Fruit fly (Drosophila melanogaster) whole organism, embryonic: ENCODE data around the gene CG7556.

Source experiments
- BEAF-32 ChIP-seq: fragments of 200-800 bp; sonication (Bioruptor generic); optimal IDR thresholded peaks from 3 replicates; lab custom pipeline; 2017; ENCODE audit warnings: missing biosample characterization, missing genetic modification characterization, mild to moderate bottlenecking, moderate library complexity, missing genetic modification reagents
- Bgb ChIP-seq: fragments of 200-800 bp; sonication (Bioruptor generic); IDR thresholded peaks from 2 replicates; pipeline ENCODE4 v1.3.6; 2022; ENCODE audit warnings: missing biosample characterization, missing genetic modification characterization; ENCODE audit not compliant: partially characterized antibody
- CG10462 ChIP-seq: fragments of 200-800 bp; sonication (Bioruptor generic); optimal IDR thresholded peaks from 2 replicates; lab custom pipeline; 2016; ENCODE audit warnings: missing biosample characterization, missing genetic modification characterization
- CG10565 ChIP-seq: fragments of 200-800 bp; sonication (Bioruptor generic); optimal IDR thresholded peaks from 3 replicates; lab custom pipeline; 2016; ENCODE audit warnings: missing biosample characterization, mild to moderate bottlenecking, missing genetic modification characterization
- CG13287 ChIP-seq: fragments of 200-800 bp; sonication (Bioruptor generic); IDR thresholded peaks from 2 replicates; pipeline ENCODE4 v1.3.6; 2022; ENCODE audit warnings: missing biosample characterization, missing genetic modification characterization; ENCODE audit not compliant: partially characterized antibody
- CG13624 ChIP-seq: fragments of 200-800 bp; sonication (Bioruptor generic); optimal IDR thresholded peaks from 2 replicates; lab custom pipeline; 2016; ENCODE audit warnings: missing biosample characterization, missing genetic modification characterization
- CG14050 ChIP-seq: fragments of 200-800 bp; sonication (Bioruptor generic); IDR thresholded peaks from 3 replicates; pipeline ENCODE4 v1.3.6; 2022; ENCODE audit warnings: missing biosample characterization, missing genetic modification characterization
- CG14710 ChIP-seq: fragments of 200-800 bp; sonication (Bioruptor generic); optimal IDR thresholded peaks from 3 replicates; lab custom pipeline; 2019; ENCODE audit warnings: missing biosample characterization, mild to moderate bottlenecking, missing genetic modification characterization, moderate library complexity
- CG15514 ChIP-seq: fragments of 200-800 bp; sonication (Bioruptor generic); optimal IDR thresholded peaks from 3 replicates; lab custom pipeline; 2017; ENCODE audit warnings: missing biosample characterization, missing genetic modification characterization, mild to moderate bottlenecking, moderate library complexity, missing genetic modification reagents
- CG16779 ChIP-seq: fragments of 200-800 bp; sonication (Bioruptor generic); IDR thresholded peaks from 2 replicates; pipeline ENCODE4 v1.3.6; 2022; ENCODE audit warnings: missing biosample characterization, missing genetic modification characterization
- CG16813 ChIP-seq: fragments of 200-800 bp; sonication (Bioruptor generic); IDR thresholded peaks from 3 replicates; pipeline ENCODE4 v1.3.6; 2022; ENCODE audit warnings: missing biosample characterization, missing genetic modification characterization; ENCODE audit not compliant: partially characterized antibody
- CG17328 ChIP-seq: fragments of 200-800 bp; sonication (Bioruptor generic); IDR thresholded peaks from 2 replicates; pipeline ENCODE4 v1.3.6; 2022; ENCODE audit warnings: missing biosample characterization, missing genetic modification characterization
- CG18011 ChIP-seq: fragments of 200-800 bp; sonication (Bioruptor generic); optimal IDR thresholded peaks from 2 replicates; lab custom pipeline; 2017; ENCODE audit warnings: missing biosample characterization, missing genetic modification characterization, mild to moderate bottlenecking, moderate library complexity, missing genotype
- CG2875 ChIP-seq: fragments of 200-800 bp; sonication (Bioruptor generic); optimal IDR thresholded peaks from 2 replicates; lab custom pipeline; 2017; ENCODE audit warnings: missing biosample characterization, mild to moderate bottlenecking, missing genetic modification characterization, missing genetic modification reagents
- CG33213 ChIP-seq: fragments of 200-800 bp; sonication (Bioruptor generic); optimal IDR thresholded peaks from 3 replicates; lab custom pipeline; 2016; ENCODE audit warnings: missing biosample characterization, missing genetic modification characterization
- CG4328 ChIP-seq: fragments of 200-800 bp; sonication (Bioruptor generic); optimal IDR thresholded peaks from 3 replicates; lab custom pipeline; 2017; ENCODE audit warnings: missing biosample characterization, missing genetic modification reagents, missing genetic modification characterization
- D19A ChIP-seq: fragments of 200-800 bp; optimal IDR thresholded peaks from 3 replicates; lab custom pipeline; 2019; ENCODE audit warnings: missing biosample characterization, mild to moderate bottlenecking, missing genetic modification characterization, moderate library complexity
- E2f2 ChIP-seq: fragments of 200-800 bp; sonication (Bioruptor generic); IDR thresholded peaks from 2 replicates; pipeline ENCODE4 v1.3.6; 2022; ENCODE audit warnings: missing biosample characterization, missing genetic modification characterization
- Hr78 ChIP-seq, 2 experiments: fragments of 200-800 bp in 1 of 2; fragments of >200 bp in 1 of 2; sonication (Bioruptor generic) in 1 of 2; optimal IDR thresholded peaks; 2 replicates each; lab custom pipeline; 2017 to 2019; ENCODE audit warnings: missing biosample characterization in 2 of 2, missing genetic modification characterization in 2 of 2, mild to moderate bottlenecking in 1 of 2, moderate library complexity in 1 of 2
- Kr ChIP-seq: fragments of 200-800 bp; sonication (Bioruptor generic); optimal IDR thresholded peaks from 2 replicates; lab custom pipeline; 2017; ENCODE audit warnings: missing biosample characterization, mild to moderate bottlenecking, missing genetic modification characterization
- Xrp1 ChIP-seq: fragments of 200-800 bp; sonication (Bioruptor generic); IDR thresholded peaks from 2 replicates; pipeline ENCODE4 v1.3.6; 2022; ENCODE audit warnings: missing biosample characterization, missing genetic modification characterization
- amos ChIP-seq: fragments of 200-800 bp; sonication (Bioruptor generic); IDR thresholded peaks from 2 replicates; pipeline ENCODE4 v1.3.6; 2022; ENCODE audit warnings: missing biosample characterization, missing genetic modification characterization; ENCODE audit not compliant: partially characterized antibody
- ato ChIP-seq: fragments of 200-800 bp; sonication (Bioruptor generic); IDR thresholded peaks from 2 replicates; pipeline ENCODE4 v1.3.6; 2022; ENCODE audit warnings: missing biosample characterization, missing genetic modification characterization; ENCODE audit not compliant: partially characterized antibody
- bbx ChIP-seq: fragments of 200-800 bp; sonication (Bioruptor generic); IDR thresholded peaks from 2 replicates; pipeline ENCODE4 v1.3.6; 2022; ENCODE audit warnings: missing biosample characterization, missing genetic modification characterization; ENCODE audit not compliant: partially characterized antibody
- bcd ChIP-seq: fragments of 200-800 bp; sonication (Bioruptor generic); optimal IDR thresholded peaks from 2 replicates; lab custom pipeline; 2017; ENCODE audit warnings: missing biosample characterization, mild to moderate bottlenecking, missing genetic modification characterization
- bigmax ChIP-seq: fragments of 200-800 bp; sonication (Bioruptor generic); optimal IDR thresholded peaks from 2 replicates; lab custom pipeline; 2018; ENCODE audit warnings: missing biosample characterization, mild to moderate bottlenecking, missing genetic modification characterization
- chm ChIP-seq: fragments of 200-800 bp; sonication (Bioruptor generic); IDR thresholded peaks from 2 replicates; pipeline ENCODE4 v1.3.6; 2022; ENCODE audit warnings: missing biosample characterization, missing genetic modification characterization
- crol ChIP-seq: fragments of 200-800 bp; sonication (Bioruptor generic); IDR thresholded peaks from 2 replicates; pipeline ENCODE4 v1.3.6; 2022; ENCODE audit warnings: missing biosample characterization, missing genetic modification characterization
- cwo ChIP-seq: fragments of 200-800 bp; sonication (Bioruptor generic); optimal IDR thresholded peaks from 3 replicates; lab custom pipeline; 2017; ENCODE audit warnings: missing biosample characterization, missing genetic modification characterization, mild to moderate bottlenecking, moderate library complexity, missing genetic modification reagents
- fd96Cb ChIP-seq: fragments of 200-800 bp; sonication (Bioruptor generic); optimal IDR thresholded peaks from 2 replicates; lab custom pipeline; 2018; ENCODE audit warnings: missing biosample characterization, mild to moderate bottlenecking, missing genetic modification characterization, moderate library complexity
- ftz-f1 ChIP-seq: fragments of 200-800 bp; sonication (Bioruptor generic); optimal IDR thresholded peaks from 2 replicates; lab custom pipeline; 2016; ENCODE audit warnings: missing biosample characterization, missing genetic modification characterization
- gce ChIP-seq: fragments of 200-800 bp; sonication (Bioruptor generic); IDR thresholded peaks from 3 replicates; pipeline ENCODE4 v1.3.6; 2022; ENCODE audit warnings: missing biosample characterization, missing genetic modification characterization
- gro ChIP-seq: fragments of 200-800 bp; sonication (Bioruptor generic); optimal IDR thresholded peaks from 2 replicates; lab custom pipeline; 2016; ENCODE audit warnings: missing biosample characterization, missing genetic modification characterization
- hbn ChIP-seq: fragments of 200-800 bp; sonication (Bioruptor generic); IDR thresholded peaks from 2 replicates; pipeline ENCODE4 v1.3.6; 2022; ENCODE audit warnings: missing biosample characterization, missing genetic modification characterization; ENCODE audit not compliant: partially characterized antibody
- hth ChIP-seq: fragments of >200 bp; optimal IDR thresholded peaks from 2 replicates; lab custom pipeline; 2017; ENCODE audit warnings: inconsistent platforms
- inv ChIP-seq: fragments of 200-800 bp; sonication (Bioruptor generic); IDR thresholded peaks from 2 replicates; pipeline ENCODE4 v1.3.6; 2022; ENCODE audit warnings: missing biosample characterization, missing genetic modification characterization; ENCODE audit not compliant: partially characterized antibody
- ken ChIP-seq: fragments of 200-800 bp; sonication (Bioruptor generic); IDR thresholded peaks from 3 replicates; pipeline ENCODE4 v1.3.6; 2022; ENCODE audit warnings: missing biosample characterization, missing genetic modification characterization
- oc ChIP-seq: fragments of 200-800 bp; sonication (Bioruptor generic); optimal IDR thresholded peaks from 2 replicates; lab custom pipeline; 2018; ENCODE audit warnings: missing biosample characterization, mild to moderate bottlenecking, missing genetic modification characterization, moderate library complexity
- peb ChIP-seq: fragments of 200-800 bp; sonication (Bioruptor generic); IDR thresholded peaks from 2 replicates; pipeline ENCODE4 v1.3.6; 2022; ENCODE audit warnings: missing biosample characterization, missing genetic modification characterization
- phol ChIP-seq: fragments of 200-800 bp; sonication (Bioruptor generic); optimal IDR thresholded peaks from 3 replicates; lab custom pipeline; 2018; ENCODE audit warnings: missing biosample characterization, mild to moderate bottlenecking, missing genetic modification characterization, moderate library complexity
- pzg ChIP-seq: fragments of 200-800 bp; sonication (Bioruptor generic); optimal IDR thresholded peaks from 3 replicates; lab custom pipeline; 2018; ENCODE audit warnings: missing biosample characterization, mild to moderate bottlenecking, missing genetic modification characterization, moderate library complexity
- sqz ChIP-seq: fragments of 200-800 bp; sonication (Bioruptor generic); optimal IDR thresholded peaks from 3 replicates; lab custom pipeline; 2018; ENCODE audit warnings: missing biosample characterization, mild to moderate bottlenecking, missing genetic modification characterization
- stwl ChIP-seq: fragments of 200-800 bp; sonication (Bioruptor generic); optimal IDR thresholded peaks from 3 replicates; lab custom pipeline; 2018; ENCODE audit warnings: missing biosample characterization, mild to moderate bottlenecking, missing genetic modification characterization, moderate library complexity
- tna ChIP-seq: fragments of 200-800 bp; sonication (Bioruptor generic); IDR thresholded peaks from 2 replicates; pipeline ENCODE4 v1.3.6; 2022; ENCODE audit warnings: missing biosample characterization, missing genetic modification characterization; ENCODE audit not compliant: partially characterized antibody
- unc-4 ChIP-seq: fragments of 200-800 bp; sonication (Bioruptor generic); IDR thresholded peaks from 2 replicates; pipeline ENCODE4 v1.3.6; 2022; ENCODE audit warnings: missing biosample characterization, missing genetic modification characterization; ENCODE audit not compliant: partially characterized antibody
- vfl ChIP-seq: fragments of 200-800 bp; sonication (Bioruptor generic); optimal IDR thresholded peaks from 2 replicates; lab custom pipeline; 2016; ENCODE audit warnings: missing biosample characterization, missing genetic modification characterization
- vnd ChIP-seq: fragments of 200-800 bp; sonication (Bioruptor generic); IDR thresholded peaks from 3 replicates; pipeline ENCODE4 v1.3.6; 2022; ENCODE audit warnings: missing biosample characterization, missing genetic modification characterization; ENCODE audit not compliant: partially characterized antibody
- zen2 ChIP-seq: fragments of 200-800 bp; sonication (Bioruptor generic); IDR thresholded peaks from 3 replicates; pipeline ENCODE4 v1.3.6; 2022; ENCODE audit warnings: missing biosample characterization, missing genetic modification characterization; ENCODE audit not compliant: partially characterized antibody

CG7556 gene

DNA sequence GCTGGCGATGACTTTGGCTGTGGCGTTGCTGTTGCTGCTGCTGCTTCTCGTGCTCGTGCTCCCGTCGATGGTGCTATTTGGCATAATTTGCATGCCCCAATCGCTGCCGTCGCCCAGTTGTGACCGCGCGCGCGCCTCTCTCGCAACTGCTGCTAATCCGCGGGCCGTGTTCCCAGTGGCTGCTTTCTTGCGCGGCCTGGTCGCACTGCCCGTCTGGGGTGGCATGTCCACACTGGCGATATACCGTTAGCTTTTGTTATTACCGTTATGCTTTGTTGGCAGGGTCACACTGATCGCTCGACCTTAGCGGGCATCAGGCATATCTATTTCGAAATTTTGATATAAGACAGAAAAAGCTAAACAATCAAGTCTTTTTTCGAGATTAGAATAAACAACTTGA, 22.0 kb upstream of the CG7556 start, which contains the start of gene CG7990 (continued):
- TF ChIP-seq hbn (GFP tag; lab: Robert Waterston, UW) (peak; percentile 48; the same call in 1 of the 2 replicates), CG10462 (GFP tag; lab: Kevin White, UChicago) (peak; percentile 45), CG13287 (peak; percentile 65), CG18011 (GFP tag; lab: Kevin White, UChicago) (peak; percentile 71), stwl (tag; lab: Kevin White, UChicago) (peak; percentile 95), CG2875 (GFP tag; lab: Kevin White, UChicago) (no peak), bigmax (GFP tag; lab: Kevin White, UChicago) (no peak), Xrp1 (GFP tag; lab: Robert Waterston, UW) (no peak), CG13624 (GFP tag; lab: Kevin White, UChicago) (no peak), crol (GFP tag; lab: Robert Waterston, UW) (no peak; the same call in 1 of the 2 replicates), ftz-f1 (peak; percentile 35), Hr78 (GFP tag; optimal IDR thresholded peaks at IDR 0.05; lab: Kevin White, UChicago) (no peak), chm (no peak), pzg (GFP tag; lab: Kevin White, UChicago) (peak; percentile 73), cwo (GFP tag; lab: Kevin White, UChicago) (no peak), tna (GFP tag; lab: Robert Waterston, UW) (0 out of 2 replicates have a peak, but pooled peaks have one; percentile 15), ato (GFP tag; lab: Robert Waterston, UW) (peak; percentile 38; the same call in 1 of the 2 replicates), CG4328 (GFP tag; lab: Kevin White, UChicago) (no peak), ken (GFP tag; lab: Robert Waterston, UW) (no peak), peb (GFP tag; lab: Robert Waterston, UW) (no peak), CG15514 (GFP tag; lab: Kevin White, UChicago) (peak; percentile 56), bbx (GFP tag; lab: Robert Waterston, UW) (peak; percentile 67), unc-4 (0 out of 2 replicates have a peak, but pooled peaks have one; percentile 24), E2f2 (GFP tag; lab: Robert Waterston, UW) (peak; percentile 63), CG33213 (GFP tag; lab: Kevin White, UChicago) (peak; percentile 4), BEAF-32 (GFP tag; lab: Kevin White, UChicago) (peak; percentile 30), gro (GFP tag; lab: Kevin White, UChicago) (no peak), inv (GFP tag; lab: Robert Waterston, UW) (0 out of 2 replicates have a peak, but pooled peaks have one; percentile 13), vnd (GFP tag; lab: Robert Waterston, UW) (0 out of 3 replicates have a peak, but pooled peaks have one; percentile 34), Kr (GFP tag; lab: Kevin White, UChicago) (no peak), bcd (peak; percentile 16), fd96Cb (tag; lab: Kevin White, UChicago) (no peak), CG14050 (GFP tag; lab: Robert Waterston, UW) (no peak), CG10565 (GFP tag; lab: Kevin White, UChicago) (no peak), phol (tag; lab: Kevin White, UChicago) (no peak), hth (no peak), vfl (GFP tag; lab: Kevin White, UChicago) (no peak), sqz (GFP tag; lab: Kevin White, UChicago) (no peak), CG16779 (no peak), CG17328 (GFP tag; lab: Robert Waterston, UW) (no peak), Bgb (GFP tag; lab: Robert Waterston, UW) (peak; percentile 62), D19A (tag; lab: Kevin White, UChicago) (no peak), gce (GFP tag; lab: Robert Waterston, UW) (no peak), amos (GFP tag; lab: Robert Waterston, UW) (peak; percentile 43), zen2 (GFP tag; lab: Robert Waterston, UW) (peak; percentile 60; the same call in 2 of the 3 replicates), CG16813 (GFP tag; lab: Robert Waterston, UW) (0 out of 3 replicates have a peak, but pooled peaks have one; percentile 29), oc (tag; lab: Kevin White, UChicago) (peak; percentile 6), CG14710 (tag; lab: Kevin White, UChicago) (peak; percentile 34)
